Worm (Caenorhabditis elegans): ENCODE data around the gene Y11D7A.9.

DNA sequence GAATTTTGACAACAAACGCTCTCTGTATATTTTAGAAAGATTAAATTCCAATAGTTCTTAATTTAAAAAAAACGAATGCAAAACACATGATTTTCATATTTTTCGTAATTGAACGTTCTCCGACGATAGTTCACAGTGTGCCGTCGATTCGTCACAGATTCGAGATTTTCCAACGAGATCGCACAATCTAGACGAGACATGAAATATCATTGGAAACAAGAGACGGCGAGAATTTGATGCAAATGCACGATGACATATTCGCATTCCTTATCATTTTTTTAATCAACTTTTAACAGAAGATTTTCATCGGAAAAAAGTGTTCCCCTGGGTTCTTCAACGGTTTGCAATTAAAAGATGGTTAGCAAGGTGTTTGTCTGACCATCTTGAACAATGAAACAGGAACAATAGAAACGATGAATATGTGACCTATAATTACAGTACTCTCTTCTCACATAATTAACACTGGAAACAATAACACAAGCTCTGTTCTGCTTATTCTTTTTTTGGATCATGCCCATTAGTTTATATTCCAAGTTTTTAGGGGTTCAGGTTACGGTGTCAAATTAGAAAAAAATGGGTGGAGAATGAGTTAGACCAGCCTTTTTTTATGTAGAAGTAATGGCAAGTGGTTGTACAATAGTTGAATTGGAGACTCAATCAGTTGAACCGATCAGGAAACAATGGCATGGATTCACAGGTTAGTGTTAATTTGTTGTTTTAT, 23.3 kb downstream of the Y11D7A.9 start, which contains the start of gene Y11D7A.3:
- TF ChIP-seq zip-5 (tag; optimal IDR thresholded peaks at IDR 0.05): no peak
- TF ChIP-seq pha-4 (tag; optimal IDR thresholded peaks at IDR 0.05): no peak
- TF ChIP-seq pat-9 (tag; optimal IDR thresholded peaks at IDR 0.05): no peak
- no peak for TF ChIP-seq madf-2 (tag; optimal IDR thresholded peaks at IDR 0.05)
- TF ChIP-seq dmd-4 (tag; optimal IDR thresholded peaks at IDR 0.05; ENCODE audit: borderline replicate concordance): no peak
- TF ChIP-seq odd-2 (tag; optimal IDR thresholded peaks at IDR 0.05): no peak
- TF ChIP-seq nhr-11 (tag; optimal IDR thresholded peaks at IDR 0.05): no peak
- TF ChIP-seq ref-2 (tag; optimal IDR thresholded peaks at IDR 0.05): no peak
